Fruit fly (Drosophila melanogaster): ENCODE results near the gene CG8173.

dm6 chrX:17745705-17746416 is 36.4 kb upstream of the CG8173 start:
- TF ChIP-seq h (optimal IDR thresholded peaks at IDR 0.05) (no peak), Myc (optimal IDR thresholded peaks at IDR 0.05) (no peak), insv (optimal IDR thresholded peaks at IDR 0.05) (no peak), psq (optimal IDR thresholded peaks at IDR 0.05) (no peak), ttk (optimal IDR thresholded peaks at IDR 0.05) (no peak)

Data from Kc167 (cell line).